Fruit fly (Drosophila melanogaster) S2 (cell line): ENCODE results near the gene Arfip.

Source experiments
- CG8478 ChIP-seq: fragments of >200 bp; optimal IDR thresholded peaks from 2 replicates; lab custom pipeline; 2018
- CTCF ChIP-seq, 2 experiments: fragments of >200 bp; optimal IDR thresholded peaks; 2 replicates each; lab custom pipeline; 2018

DNA sequence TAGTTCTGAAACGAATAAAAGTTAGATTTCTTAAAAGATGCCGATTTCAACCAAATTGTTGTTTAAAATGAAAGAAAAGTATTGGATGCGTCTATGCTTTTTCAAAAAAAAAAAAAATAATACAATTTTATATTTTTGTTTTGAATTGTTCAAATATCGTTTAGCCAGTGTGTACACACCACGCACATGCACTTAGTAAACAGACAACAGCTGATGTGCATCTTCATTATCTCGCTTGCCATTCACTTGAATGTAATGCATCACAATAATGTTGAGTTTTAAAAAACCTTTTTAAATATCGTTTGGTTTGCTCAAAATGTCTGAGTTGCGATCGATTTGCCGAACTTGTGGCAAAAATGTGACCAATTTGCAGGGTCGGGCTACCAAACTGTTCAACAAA, 1.2 kb upstream of the Arfip start, which contains the start of gene CG31441:
- no peak for TF ChIP-seq CG8478
- TF ChIP-seq CTCF (optimal IDR thresholded peaks at IDR 0.05; lab: Kevin White, UChicago), result no peak
